Worm (Caenorhabditis elegans): ENCODE data around the gene C30G12.1.

ce11 chrII:7343668-7344067 is 44.5 kb downstream of the C30G12.1 start:
- TF ChIP-seq ztf-11 (tag; optimal IDR thresholded peaks at IDR 0.05) (no peak), elt-3 (tag; optimal IDR thresholded peaks at IDR 0.05) (no peak), ceh-83 (GFP tag; optimal IDR thresholded peaks at IDR 0.05) (no peak), lin-13 (tag; optimal IDR thresholded peaks at IDR 0.05) (no peak), drap-1 (GFP tag; optimal IDR thresholded peaks at IDR 0.05) (no peak), nhr-76 (tag; optimal IDR thresholded peaks at IDR 0.05) (no peak), unc-62 (GFP tag; optimal IDR thresholded peaks at IDR 0.05) (no peak), unc-39 (tag; optimal IDR thresholded peaks at IDR 0.05) (no peak)
